Worm (Caenorhabditis elegans) whole organism, L1 larva: ENCODE data around the gene srw-51.

Source experiments
- C34B4.2 ChIP-seq: sonication (generic microtip); optimal IDR thresholded peaks from 2 replicates; lab custom pipeline; 2017; ENCODE audit warnings: mild to moderate bottlenecking, missing genetic modification characterization, missing compliant biosample characterization
- alr-1 ChIP-seq: fragments of 200-800 bp; sonication (Bioruptor generic); optimal IDR thresholded peaks from 2 replicates; lab custom pipeline; 2018; ENCODE audit warnings: borderline replicate concordance, mild to moderate bottlenecking, missing genetic modification characterization, missing compliant biosample characterization
- ama-1 ChIP-seq: fragments of 150-350 bp; optimal IDR thresholded peaks from 2 replicates; lab custom pipeline; 2014
- blmp-1 ChIP-seq: fragments of 150-350 bp; optimal IDR thresholded peaks from 2 replicates; lab custom pipeline; 2014; ENCODE audit warnings: missing biosample characterization, missing genetic modification characterization
- ceh-82 ChIP-seq, 3 experiments: fragments of 150-350 bp in 1 of 3; sonication (generic microtip) in 2 of 3; optimal IDR thresholded peaks; 2 replicates each; lab custom pipeline; 2014 to 2017; ENCODE audit warnings: missing biosample characterization in 3 of 3, missing genetic modification characterization in 3 of 3
- ces-1 ChIP-seq: fragments of 150-350 bp; optimal IDR thresholded peaks from 2 replicates; lab custom pipeline; 2014; ENCODE audit warnings: missing biosample characterization, missing genetic modification reagents, missing genetic modification characterization
- efl-1 ChIP-seq, 4 experiments: fragments of 150-350 bp; optimal IDR thresholded peaks in 3 of 4; peaks in 1 of 4; 1 replicate in 1 of 4; 2 replicates in 3 of 4; lab custom pipeline; 2014; ENCODE audit warnings: missing biosample characterization in 2 of 4, missing genetic modification characterization in 2 of 4, missing genetic modification reagents in 2 of 4
- egl-13 ChIP-seq: sonication (generic microtip); optimal IDR thresholded peaks from 2 replicates; lab custom pipeline; 2016; ENCODE audit warnings: missing genotype, missing genetic modification reagents, missing genetic modification characterization, missing compliant biosample characterization
- elt-2 ChIP-seq: sonication (generic microtip); optimal IDR thresholded peaks from 2 replicates; lab custom pipeline; 2016; ENCODE audit warnings: missing genetic modification characterization, mild to moderate bottlenecking, inconsistent platforms, missing compliant biosample characterization, missing genetic modification reagents
- elt-3 ChIP-seq, 6 experiments: fragments of 150-350 bp in 1 of 6; sonication (generic microtip); optimal IDR thresholded peaks; 2 replicates each; lab custom pipeline; 2017 to 2018; ENCODE audit warnings: missing biosample characterization in 6 of 6, missing genetic modification characterization in 6 of 6, inconsistent platforms in 1 of 6
- ets-5 ChIP-seq: fragments of 200-800 bp; sonication (Bioruptor generic); IDR thresholded peaks from 2 replicates; pipeline ENCODE4 v1.3.6; 2022; ENCODE audit warnings: missing genetic modification characterization, missing compliant biosample characterization
- fkh-10 ChIP-seq: sonication (generic microtip); optimal IDR thresholded peaks from 2 replicates; lab custom pipeline; 2017; ENCODE audit warnings: missing biosample characterization, missing genetic modification reagents, missing genetic modification characterization
- fkh-4 ChIP-seq: sonication (generic microtip); optimal IDR thresholded peaks from 2 replicates; lab custom pipeline; 2016; ENCODE audit warnings: missing compliant biosample characterization, missing genetic modification characterization, borderline replicate concordance
- fkh-8 ChIP-seq: sonication (generic microtip); optimal IDR thresholded peaks from 2 replicates; lab custom pipeline; 2016; ENCODE audit warnings: mild to moderate bottlenecking, missing genetic modification characterization, missing compliant biosample characterization
- fos-1 ChIP-seq: fragments of 150-350 bp; optimal IDR thresholded peaks from 2 replicates; lab custom pipeline; 2014; ENCODE audit warnings: missing biosample characterization, missing genetic modification characterization
- hpl-2 ChIP-seq: fragments of 150-350 bp; optimal IDR thresholded peaks from 2 replicates; lab custom pipeline; 2014; ENCODE audit warnings: missing biosample characterization, missing genetic modification reagents, missing genetic modification characterization
- irx-1 ChIP-seq: sonication (generic microtip); optimal IDR thresholded peaks from 2 replicates; lab custom pipeline; 2016; ENCODE audit warnings: missing genetic modification characterization, missing compliant biosample characterization
- jun-1 ChIP-seq: fragments of 150-350 bp; optimal IDR thresholded peaks from 2 replicates; lab custom pipeline; 2014; ENCODE audit warnings: missing biosample characterization, missing genetic modification reagents, missing genetic modification characterization
- lin-13 ChIP-seq: fragments of 150-350 bp; optimal IDR thresholded peaks from 2 replicates; lab custom pipeline; 2014; ENCODE audit warnings: missing biosample characterization, missing genetic modification reagents, missing genetic modification characterization
- lin-15B ChIP-seq: fragments of 150-350 bp; sonication (generic microtip); optimal IDR thresholded peaks from 3 replicates; lab custom pipeline; 2014; ENCODE audit warnings: missing biosample characterization, missing genetic modification characterization
- lir-3 ChIP-seq: sonication (generic microtip); optimal IDR thresholded peaks from 2 replicates; lab custom pipeline; 2016; ENCODE audit warnings: mild to moderate bottlenecking, missing genetic modification characterization, moderate library complexity, missing compliant biosample characterization; ENCODE audit not compliant: poor library complexity
- mab-9 ChIP-seq: fragments of 200-800 bp; sonication (Bioruptor generic); IDR thresholded peaks from 2 replicates; pipeline ENCODE4 v1.3.6; 2022; ENCODE audit warnings: missing genetic modification reagents, missing genetic modification characterization, missing compliant biosample characterization
- mep-1 ChIP-seq: fragments of 150-350 bp; optimal IDR thresholded peaks from 2 replicates; lab custom pipeline; 2014; ENCODE audit warnings: missing biosample characterization, missing genetic modification characterization
- nhr-19 ChIP-seq: fragments of 200-800 bp; sonication (Bioruptor generic); conservative IDR thresholded peaks from 2 replicates; pipeline ENCODE4 v1.3.6; 2022; ENCODE audit warnings: missing genetic modification characterization, missing compliant biosample characterization
- nhr-20 ChIP-seq: sonication (generic microtip); optimal IDR thresholded peaks from 2 replicates; lab custom pipeline; 2016; ENCODE audit warnings: mild to moderate bottlenecking, missing genetic modification characterization, missing compliant biosample characterization
- nhr-28 ChIP-seq: fragments of 150-350 bp; optimal IDR thresholded peaks from 2 replicates; lab custom pipeline; 2014; ENCODE audit warnings: missing biosample characterization, missing genetic modification characterization
- nhr-85 ChIP-seq: sonication (generic microtip); peaks from one replicate; lab custom pipeline; 2016; ENCODE audit warnings: missing genetic modification characterization, inconsistent platforms, missing compliant biosample characterization
- nhr-90 ChIP-seq: sonication (generic microtip); optimal IDR thresholded peaks from 2 replicates; lab custom pipeline; 2016; ENCODE audit warnings: mild to moderate bottlenecking, missing genetic modification characterization, missing compliant biosample characterization; ENCODE audit not compliant: poor library complexity
- skn-1 ChIP-seq: fragments of 150-350 bp; optimal IDR thresholded peaks from 2 replicates; lab custom pipeline; 2014; ENCODE audit warnings: missing biosample characterization, missing genetic modification characterization
- sptf-1 ChIP-seq: fragments of 150-350 bp; optimal IDR thresholded peaks from 2 replicates; lab custom pipeline; 2014; ENCODE audit warnings: missing biosample characterization, missing genetic modification characterization
- swsn-7 ChIP-seq: sonication (generic microtip); optimal IDR thresholded peaks from 2 replicates; lab custom pipeline; 2016; ENCODE audit warnings: missing genetic modification characterization, missing compliant biosample characterization
- tlp-1 ChIP-seq: fragments of 150-350 bp; optimal IDR thresholded peaks from 2 replicates; lab custom pipeline; 2014; ENCODE audit warnings: missing biosample characterization, missing genetic modification characterization
- unc-86 ChIP-seq: sonication (generic microtip); optimal IDR thresholded peaks from 2 replicates; lab custom pipeline; 2016; ENCODE audit warnings: missing genetic modification characterization, missing compliant biosample characterization
- unc-98 ChIP-seq: fragments of 200-800 bp; sonication (Bioruptor generic); IDR thresholded peaks from 2 replicates; pipeline ENCODE4 v1.3.6; 2022; ENCODE audit warnings: missing genetic modification characterization, missing compliant biosample characterization

Gene srw-51

DNA sequence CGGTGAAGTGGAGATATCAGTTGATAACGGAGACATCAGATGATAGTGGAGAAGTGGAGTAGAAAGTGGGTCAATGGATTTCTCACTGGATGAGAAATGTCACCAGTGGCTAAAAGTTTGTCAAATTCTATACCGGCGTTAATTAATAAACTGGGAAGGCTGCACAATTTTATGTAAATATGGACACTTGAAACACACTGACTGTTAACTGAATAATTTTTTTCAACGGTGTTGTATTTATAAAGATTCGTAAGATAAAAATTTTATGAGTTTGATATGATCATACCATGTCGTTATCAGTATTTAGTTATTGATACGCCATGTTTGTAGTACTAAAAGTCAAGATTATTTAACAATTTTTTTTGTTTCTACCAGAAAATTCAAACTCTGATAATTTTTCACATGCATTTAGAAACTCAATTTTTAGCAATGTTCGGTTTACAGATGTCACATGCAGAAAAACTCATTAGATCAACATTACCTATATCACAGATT, 11.2 kb downstream of the srw-51 start, which contains the start of gene F40D4.12:
F40D4.12 (plus strand) TSS at position 445 of the 495 bp plus-strand sequence.
- TF ChIP-seq elt-2 (tag; lab: Kevin White, UChicago) (peak; percentile 82), ceh-82 (tag; optimal IDR thresholded peaks at IDR 0.05; lab: Kevin White, UChicago) (no peak), tlp-1 (tag; lab: Kevin White, UChicago) (peak; percentile 5)

- TF ChIP-seq mep-1 (tag; lab: Kevin White, UChicago) = no peak
- no peak for TF ChIP-seq nhr-85 (tag; lab: Kevin White, UChicago)
- TF ChIP-seq nhr-19 (GFP tag; lab: Robert Waterston, UW) = no peak
- no peak for TF ChIP-seq hpl-2 (GFP tag; lab: Kevin White, UChicago)
- TF ChIP-seq irx-1 = no peak
- TF ChIP-seq nhr-20 (tag; lab: Kevin White, UChicago) = no peak
- no peak for TF ChIP-seq elt-3 (tag; optimal IDR thresholded peaks at IDR 0.05; lab: Kevin White, UChicago)
- no peak for TF ChIP-seq ama-1 (lab: Kevin White, UChicago)
- TF ChIP-seq lin-15B (tag; lab: Kevin White, UChicago) = no peak
- no peak for TF ChIP-seq sptf-1 (tag; lab: Kevin White, UChicago)
- TF ChIP-seq fos-1 (tag; lab: Kevin White, UChicago) = no peak
- TF ChIP-seq lin-13 = no peak
- TF ChIP-seq skn-1 = no peak
Measured at ce11 chrV:17157154-17157553, 13.6 kb downstream of the srw-51 start, which contains the start of gene F40D4.13. Gene F40D4.13, minus strand, starts transcription at chrV:17157254.

ce11 chrV:17155384-17155858, 15.3 kb downstream of the srw-51 start, which contains the start of gene F40D4.17:
Gene F40D4.17, minus strand, starts transcription at chrV:17155434.
- TF ChIP-seq swsn-7 (tag; lab: Kevin White, UChicago) = no peak
- TF ChIP-seq efl-1 (optimal IDR thresholded peaks at IDR 0.05; lab: Kevin White, UChicago) = peak in 1 of 2 experiments; percentile 81
- TF ChIP-seq efl-1 (GFP tag; optimal IDR thresholded peaks at IDR 0.05 in 1 of 2; lab: Kevin White, UChicago) = peak in 1 of 2 experiments; percentile 93

ce11 chrV:17154944-17155343, 15.8 kb downstream of the srw-51 start:
- TF ChIP-seq egl-13 (tag; lab: Kevin White, UChicago) = no peak
- no peak for TF ChIP-seq nhr-90 (tag; lab: Kevin White, UChicago)
- no peak for TF ChIP-seq fos-1 (tag; lab: Kevin White, UChicago)
- TF ChIP-seq mab-9 = no peak
- no peak for TF ChIP-seq efl-1 (optimal IDR thresholded peaks at IDR 0.05; lab: Kevin White, UChicago)
- TF ChIP-seq efl-1 (GFP tag; optimal IDR thresholded peaks at IDR 0.05 in 1 of 2; lab: Kevin White, UChicago) = no peak
- TF ChIP-seq fkh-10 (GFP tag; lab: Kevin White, UChicago) = no peak
- TF ChIP-seq, all 84 proteins: peak for 0

DNA sequence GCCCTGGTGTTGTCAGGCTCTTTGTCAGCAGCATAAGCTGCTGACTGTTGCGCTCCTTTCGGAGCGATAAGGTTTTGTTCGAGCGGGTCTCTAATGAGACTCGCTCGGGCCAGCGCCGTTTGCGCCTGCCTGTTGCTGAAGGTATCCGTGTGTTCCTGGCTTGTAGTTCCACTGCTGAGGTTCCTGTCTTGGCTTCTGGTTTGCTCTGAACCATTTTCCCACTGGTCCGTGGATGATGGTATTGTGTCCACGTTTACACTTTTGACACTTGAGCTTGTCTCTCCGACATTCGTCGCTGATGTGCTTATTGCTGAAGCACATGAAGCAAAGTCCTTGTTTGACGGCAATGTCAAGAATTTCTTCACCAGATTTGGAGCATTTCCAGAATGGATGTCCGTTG, 19.4 kb downstream of the srw-51 start:
- TF ChIP-seq alr-1 = no peak
- TF ChIP-seq ces-1 (GFP tag; lab: Kevin White, UChicago) = no peak
- no peak for TF ChIP-seq ets-5 (GFP tag; lab: Robert Waterston, UW)
- TF ChIP-seq ceh-82 (tag; optimal IDR thresholded peaks at IDR 0.05; lab: Kevin White, UChicago) = no peak
- TF ChIP-seq nhr-85 (tag; lab: Kevin White, UChicago) = no peak
- TF ChIP-seq unc-86 (tag; lab: Kevin White, UChicago) = no peak
- TF ChIP-seq unc-98 (GFP tag; lab: Robert Waterston, UW) = no peak
- no peak for TF ChIP-seq jun-1 (tag; lab: Kevin White, UChicago)
- TF ChIP-seq blmp-1 (tag; lab: Kevin White, UChicago) = no peak
- TF ChIP-seq nhr-90 (tag; lab: Kevin White, UChicago) = no peak
- no peak for TF ChIP-seq elt-3 (tag; optimal IDR thresholded peaks at IDR 0.05; lab: Kevin White, UChicago)
- no peak for TF ChIP-seq lir-3 (tag; lab: Kevin White, UChicago)
- TF ChIP-seq fkh-8 (tag; lab: Kevin White, UChicago) = no peak
- no peak for TF ChIP-seq nhr-28 (tag; lab: Kevin White, UChicago)
- no peak for TF ChIP-seq C34B4.2 (tag; lab: Kevin White, UChicago)
- TF ChIP-seq fkh-4 (tag; lab: Kevin White, UChicago) = no peak
